Worm (Caenorhabditis elegans) whole organism, L4 larva: ENCODE results near the gene F01F1.11.

Experiments used
- F44E2.7 ChIP-seq: fragments of 200-800 bp; sonication (Bioruptor generic); IDR thresholded peaks from 2 replicates; pipeline ENCODE4 v2.1.2; 2022; ENCODE audit warnings: missing genetic modification characterization, missing compliant biosample characterization
- F49E8.2 ChIP-seq: sonication (generic microtip); optimal IDR thresholded peaks from 2 replicates; lab custom pipeline; 2016; ENCODE audit warnings: missing compliant biosample characterization, mild to moderate bottlenecking, missing genetic modification characterization, borderline replicate concordance
- Y105C5A.15 ChIP-seq: fragments of 200-800 bp; sonication (Bioruptor generic); IDR thresholded peaks from 2 replicates; pipeline ENCODE4 v1.3.6; 2022; ENCODE audit warnings: missing genetic modification characterization, missing compliant biosample characterization
- Y5F2A.4 ChIP-seq: fragments of 200-800 bp; sonication (Bioruptor generic); optimal IDR thresholded peaks from 2 replicates; lab custom pipeline; 2018; ENCODE audit warnings: mild to moderate bottlenecking, missing genetic modification characterization, missing compliant biosample characterization
- aha-1 ChIP-seq: fragments of 150-350 bp; peaks from one replicate; lab custom pipeline; 2014; ENCODE audit warnings: missing biosample characterization, missing genetic modification characterization
- aly-2 ChIP-seq: sonication (generic microtip); optimal IDR thresholded peaks from 2 replicates; lab custom pipeline; 2018; ENCODE audit warnings: missing biosample characterization, missing genetic modification characterization
- ceh-44 ChIP-seq: fragments of 200-800 bp; sonication (Bioruptor generic); IDR thresholded peaks from 2 replicates; pipeline ENCODE4 v1.3.6; 2022; ENCODE audit warnings: missing genetic modification reagents, missing genetic modification characterization, missing compliant biosample characterization
- ctbp-1 ChIP-seq: fragments of 200-800 bp; sonication (Bioruptor generic); IDR thresholded peaks from 2 replicates; pipeline ENCODE4 v1.3.6; 2022; ENCODE audit warnings: missing genetic modification reagents, missing genetic modification characterization, missing compliant biosample characterization
- dmd-8 ChIP-seq: fragments of 200-800 bp; sonication (Bioruptor generic); IDR thresholded peaks from 2 replicates; pipeline ENCODE4 v1.3.6; 2022; ENCODE audit warnings: missing genetic modification characterization, missing compliant biosample characterization
- dpl-1 ChIP-seq: fragments of 150-350 bp; optimal IDR thresholded peaks from 2 replicates; lab custom pipeline; 2014; ENCODE audit warnings: missing biosample characterization, missing genetic modification reagents, missing genetic modification characterization
- dve-1 ChIP-seq: sonication (generic microtip); optimal IDR thresholded peaks from 2 replicates; lab custom pipeline; 2017; ENCODE audit warnings: antibody characterized with exemption, mild to moderate bottlenecking, missing genetic modification characterization, missing compliant biosample characterization; ENCODE audit not compliant: insufficient read depth
- egl-27 ChIP-seq: sonication (generic microtip); optimal IDR thresholded peaks from 3 replicates; lab custom pipeline; 2017; ENCODE audit warnings: missing biosample characterization, missing genetic modification reagents, missing genetic modification characterization
- egl-43 ChIP-seq: fragments of 200-800 bp; sonication (Bioruptor generic); IDR thresholded peaks from 2 replicates; pipeline ENCODE4 v1.3.6; 2022; ENCODE audit warnings: missing genetic modification reagents, missing genetic modification characterization, missing compliant biosample characterization
- fkh-10 ChIP-seq: fragments of 150-350 bp; optimal IDR thresholded peaks from 2 replicates; lab custom pipeline; 2014; ENCODE audit warnings: missing biosample characterization, missing genetic modification reagents, missing genetic modification characterization
- fos-1 ChIP-seq: fragments of 150-350 bp; optimal IDR thresholded peaks from 2 replicates; lab custom pipeline; 2014; ENCODE audit warnings: missing biosample characterization, missing genetic modification characterization
- hlh-11 ChIP-seq: fragments of 200-800 bp; sonication (Bioruptor generic); optimal IDR thresholded peaks from 2 replicates; lab custom pipeline; 2018; ENCODE audit warnings: mild to moderate bottlenecking, missing genetic modification characterization, missing compliant biosample characterization
- hmg-1.1 ChIP-seq: fragments of 200-800 bp; sonication (Bioruptor generic); IDR thresholded peaks from 2 replicates; pipeline ENCODE4 v1.3.6; 2022; ENCODE audit warnings: missing genetic modification reagents, missing genetic modification characterization, missing compliant biosample characterization
- lim-7 ChIP-seq: fragments of 200-800 bp; sonication (Bioruptor generic); IDR thresholded peaks from 2 replicates; pipeline ENCODE4 v1.3.6; 2022; ENCODE audit warnings: missing genetic modification characterization, missing compliant biosample characterization
- lin-15B ChIP-seq: fragments of 150-350 bp; sonication (generic microtip); optimal IDR thresholded peaks from 3 replicates; lab custom pipeline; 2014; ENCODE audit warnings: missing biosample characterization, missing genetic modification characterization
- lin-38 ChIP-seq: fragments of 200-800 bp; sonication (Bioruptor generic); IDR thresholded peaks from 2 replicates; pipeline ENCODE4 v1.3.6; 2022; ENCODE audit warnings: missing genetic modification reagents, missing genetic modification characterization, missing compliant biosample characterization
- lin-39 ChIP-seq: fragments of 150-350 bp; optimal IDR thresholded peaks from 2 replicates; lab custom pipeline; 2014; ENCODE audit warnings: missing biosample characterization, missing genetic modification reagents, missing genetic modification characterization
- madf-9 ChIP-seq: fragments of 200-800 bp; sonication (Bioruptor generic); conservative IDR thresholded peaks from 2 replicates; pipeline ENCODE4 v1.3.6; 2022; ENCODE audit warnings: missing genetic modification reagents, missing genetic modification characterization, missing compliant biosample characterization
- mdl-1 ChIP-seq, 2 experiments: fragments of 150-350 bp in 1 of 2; sonication (generic microtip) in 1 of 2; optimal IDR thresholded peaks; 2 replicates each; lab custom pipeline; 2014 to 2017; ENCODE audit warnings: missing biosample characterization in 2 of 2, missing genetic modification characterization in 2 of 2
- mdt-29 ChIP-seq: fragments of 200-800 bp; sonication (Bioruptor generic); IDR thresholded peaks from 2 replicates; pipeline ENCODE4 v1.3.6; 2022; ENCODE audit warnings: missing genetic modification reagents, missing genetic modification characterization, missing compliant biosample characterization
- mep-1 ChIP-seq: fragments of 150-350 bp; sonication (generic microtip); optimal IDR thresholded peaks from 3 replicates; lab custom pipeline; 2014; ENCODE audit warnings: missing biosample characterization, missing genetic modification characterization
- mxl-3 ChIP-seq: fragments of 200-800 bp; sonication (Bioruptor generic); optimal IDR thresholded peaks from 2 replicates; lab custom pipeline; 2018; ENCODE audit warnings: mild to moderate bottlenecking, missing genetic modification characterization, missing compliant biosample characterization
- nhr-102 ChIP-seq: sonication (generic microtip); optimal IDR thresholded peaks from 2 replicates; lab custom pipeline; 2016; ENCODE audit warnings: mild to moderate bottlenecking, missing genetic modification characterization, moderate library complexity, missing compliant biosample characterization
- nhr-111 ChIP-seq: fragments of 200-800 bp; sonication (Bioruptor generic); optimal IDR thresholded peaks from 2 replicates; lab custom pipeline; 2018; ENCODE audit warnings: mild to moderate bottlenecking, missing genetic modification characterization, missing compliant biosample characterization
- nhr-237 ChIP-seq: sonication (generic microtip); optimal IDR thresholded peaks from 2 replicates; lab custom pipeline; 2017; ENCODE audit warnings: missing biosample characterization, missing genetic modification characterization
- nhr-41 ChIP-seq: fragments of 200-800 bp; sonication (Bioruptor generic); IDR thresholded peaks from 2 replicates; pipeline ENCODE4 v1.3.6; 2022; ENCODE audit warnings: missing genetic modification reagents, missing genetic modification characterization, missing compliant biosample characterization
- pha-4 ChIP-seq, 2 experiments: fragments of 150-350 bp in 1 of 2; fragments of 200-800 bp in 1 of 2; sonication (Bioruptor generic) in 1 of 2; IDR thresholded peaks in 1 of 2; optimal IDR thresholded peaks in 1 of 2; 2 replicates each; pipeline versions ENCODE4 v1.3.6 to Lab custom; 2014 to 2022; ENCODE audit warnings: missing genetic modification characterization in 2 of 2, missing genetic modification reagents in 2 of 2, missing biosample characterization in 1 of 2, missing compliant biosample characterization in 1 of 2
- php-3 ChIP-seq: fragments of 200-800 bp; sonication (Bioruptor generic); IDR thresholded peaks from 2 replicates; pipeline ENCODE4 v1.3.6; 2022; ENCODE audit warnings: missing genetic modification reagents, missing genetic modification characterization, missing compliant biosample characterization
- saeg-2 ChIP-seq: fragments of 200-800 bp; sonication (Bioruptor generic); IDR thresholded peaks from 2 replicates; pipeline ENCODE4 v1.3.6; 2022; ENCODE audit warnings: missing genetic modification reagents, missing genetic modification characterization, missing compliant biosample characterization
- set-16 ChIP-seq: fragments of 200-800 bp; sonication (Bioruptor generic); IDR thresholded peaks from 2 replicates; pipeline ENCODE4 v1.3.6; 2022; ENCODE audit warnings: missing genetic modification reagents, missing genetic modification characterization, missing compliant biosample characterization
- skn-1 ChIP-seq: fragments of 150-350 bp; optimal IDR thresholded peaks from 2 replicates; lab custom pipeline; 2014; ENCODE audit warnings: missing biosample characterization, missing genetic modification characterization
- snpc-1.2 ChIP-seq: fragments of 200-800 bp; sonication (Bioruptor generic); IDR thresholded peaks from 2 replicates; pipeline ENCODE4 v1.3.6; 2022; ENCODE audit warnings: missing genetic modification reagents, missing genetic modification characterization, missing compliant biosample characterization
- tag-97 ChIP-seq: fragments of 200-800 bp; sonication (Bioruptor generic); IDR thresholded peaks from 2 replicates; pipeline ENCODE4 v1.3.6; 2022; ENCODE audit warnings: missing genetic modification characterization, missing compliant biosample characterization
- unc-62 ChIP-seq, 3 experiments: fragments of 150-350 bp in 1 of 3; sonication (generic microtip); optimal IDR thresholded peaks in 2 of 3; peaks in 1 of 3; 1 replicate in 1 of 3; 2 replicates in 2 of 3; lab custom pipeline; 2014 to 2017; ENCODE audit warnings: missing biosample characterization in 3 of 3, missing genetic modification characterization in 3 of 3, missing genetic modification reagents in 3 of 3, missing genotype in 1 of 3
- vab-7 ChIP-seq: fragments of 200-800 bp; sonication (Bioruptor generic); IDR thresholded peaks from 2 replicates; pipeline ENCODE4 v1.3.6; 2022; ENCODE audit warnings: missing genetic modification reagents, missing genetic modification characterization, missing compliant biosample characterization
- zag-1 ChIP-seq: fragments of 150-350 bp; optimal IDR thresholded peaks from 2 replicates; lab custom pipeline; 2014; ENCODE audit warnings: missing biosample characterization, missing genetic modification characterization
- zip-11 ChIP-seq: fragments of 200-800 bp; sonication (Bioruptor generic); IDR thresholded peaks from 2 replicates; pipeline ENCODE4 v1.3.6; 2022; ENCODE audit warnings: missing genetic modification characterization, missing compliant biosample characterization
- ztf-7 ChIP-seq: fragments of 150-350 bp; optimal IDR thresholded peaks from 2 replicates; lab custom pipeline; 2014; ENCODE audit warnings: missing biosample characterization, missing genetic modification characterization

The F01F1.11 gene

DNA sequence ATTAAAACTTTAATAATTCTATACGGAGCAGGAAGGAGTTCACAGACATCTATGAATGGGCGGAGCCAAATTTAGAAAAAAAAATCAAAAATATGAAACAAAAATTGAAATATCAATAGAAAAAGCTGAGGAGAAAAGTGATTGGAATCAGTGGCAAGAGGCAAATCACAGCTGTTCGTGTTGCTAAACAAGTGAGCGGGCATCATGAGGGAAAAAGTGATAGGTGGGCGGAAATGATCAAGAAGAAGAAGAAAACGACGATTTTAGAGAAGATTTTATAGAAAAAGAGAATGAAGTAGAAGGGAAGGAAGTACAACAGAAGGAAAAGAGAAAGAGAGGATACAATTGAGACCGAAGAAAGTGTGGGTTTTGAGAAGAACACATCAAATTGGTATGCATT, 27.0 kb upstream of the F01F1.11 start:
- TF ChIP-seq mdl-1 (tag; optimal IDR thresholded peaks at IDR 0.05; lab: Kevin White, UChicago) (no peak), hlh-11 (tag; lab: Kevin White, UChicago) (peak; percentile 24)

DNA sequence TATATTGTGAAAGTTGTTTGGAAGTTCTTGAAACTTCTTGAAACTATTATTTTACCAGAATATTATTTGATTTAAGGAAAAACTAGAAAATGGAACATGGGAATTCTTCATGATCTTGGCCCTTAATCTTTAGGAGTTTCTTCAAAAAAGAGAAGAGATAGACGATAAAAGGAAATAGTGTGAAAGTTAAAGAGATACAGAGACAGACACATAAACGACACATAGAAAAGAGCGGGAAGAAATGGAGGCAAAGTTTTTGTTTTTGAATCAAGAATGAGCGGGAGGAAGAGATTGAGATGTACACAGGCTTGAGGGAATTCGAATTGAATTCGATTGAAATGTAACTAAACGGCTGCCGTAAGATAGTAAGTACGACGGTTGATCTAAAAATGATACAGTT, 25.8 kb upstream of the F01F1.11 start:
- TF ChIP-seq ceh-44 (GFP tag; lab: Robert Waterston, UW) (no peak), aha-1 (tag; lab: Kevin White, UChicago) (peak; percentile 4), mep-1 (tag; lab: Kevin White, UChicago) (peak; percentile 15)
- TF ChIP-seq, all 104 proteins: peak for 2

DNA sequence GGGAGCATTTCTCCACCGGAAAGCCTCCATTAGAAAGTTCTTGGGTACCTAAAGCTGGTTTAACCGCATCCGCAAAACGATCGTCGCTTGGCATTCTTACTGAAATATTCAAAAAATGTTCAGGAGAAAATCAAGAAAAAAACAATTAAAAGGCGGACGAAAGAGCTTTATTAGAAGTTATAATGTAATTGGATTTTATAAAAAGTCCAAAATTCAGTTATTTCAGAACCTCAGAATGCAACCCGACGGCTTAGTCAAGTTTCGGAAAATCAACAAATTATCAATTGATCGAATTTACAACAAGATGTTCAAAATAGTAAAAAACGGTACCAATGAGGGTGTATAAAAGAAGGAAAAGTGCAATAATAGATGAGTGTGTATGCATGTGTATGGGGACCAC, 24.2 kb upstream of the F01F1.11 start, which contains the start of gene pxl-1:
TSS of gene pxl-1 (minus strand) at position 101 of the 400 bp plus-strand sequence.
- TF ChIP-seq lin-39 (tag; lab: Kevin White, UChicago) (no peak), php-3 (GFP tag; lab: Robert Waterston, UW) (no peak), tag-97 (GFP tag; lab: Robert Waterston, UW) (no peak), hmg-1.1 (no peak), F49E8.2 (tag; lab: Kevin White, UChicago) (no peak), egl-27 (no peak), set-16 (no peak), F44E2.7 (GFP tag; lab: Robert Waterston, UW) (no peak), egl-43 (no peak), mdl-1 (tag; optimal IDR thresholded peaks at IDR 0.05; lab: Kevin White, UChicago) (no peak), zip-11 (GFP tag; lab: Robert Waterston, UW) (no peak), lim-7 (GFP tag; lab: Robert Waterston, UW) (no peak), Y5F2A.4 (GFP tag; lab: Kevin White, UChicago) (no peak), snpc-1.2 (no peak), unc-62 (GFP tag; optimal IDR thresholded peaks at IDR 0.05 in 1 of 2; lab: Kevin White, UChicago) (no peak), unc-62 (tag; optimal IDR thresholded peaks at IDR 0.05; lab: Kevin White, UChicago) (no peak), dve-1 (tag; lab: Kevin White, UChicago) (no peak)

ce11 chrIII:5892909-5893308, 21.2 kb upstream of the F01F1.11 start:
- TF ChIP-seq mdl-1 (tag; optimal IDR thresholded peaks at IDR 0.05; lab: Kevin White, UChicago) (no peak), Y5F2A.4 (GFP tag; lab: Kevin White, UChicago) (no peak), skn-1 (tag; lab: Kevin White, UChicago) (no peak), saeg-2 (GFP tag; lab: Robert Waterston, UW) (no peak), php-3 (GFP tag; lab: Robert Waterston, UW) (no peak), Y105C5A.15 (GFP tag; lab: Robert Waterston, UW) (no peak), ctbp-1 (GFP tag; lab: Robert Waterston, UW) (no peak), pha-4 (GFP tag; IDR thresholded peaks at IDR 0.05; lab: Robert Waterston, UW) (no peak), pha-4 (tag; optimal IDR thresholded peaks at IDR 0.05; lab: Kevin White, UChicago) (no peak), fos-1 (no peak), aly-2 (tag; lab: Kevin White, UChicago) (no peak), ztf-7 (no peak)
- TF ChIP-seq, all 104 proteins: peak for 0

- no peak for TF ChIP-seq zag-1 (tag; lab: Kevin White, UChicago)
- TF ChIP-seq lin-15B, result no peak
- TF ChIP-seq fkh-10 (GFP tag; lab: Kevin White, UChicago), result no peak
- TF ChIP-seq lin-38 (GFP tag; lab: Robert Waterston, UW), result no peak
- TF ChIP-seq nhr-102 (tag; lab: Kevin White, UChicago), result no peak
- TF ChIP-seq dpl-1 (GFP tag; lab: Kevin White, UChicago), result no peak
- TF ChIP-seq aha-1 (tag; lab: Kevin White, UChicago), result no peak
- no peak for TF ChIP-seq nhr-237 (tag; lab: Kevin White, UChicago)
- no peak for TF ChIP-seq madf-9 (GFP tag; lab: Robert Waterston, UW)
- no peak for TF ChIP-seq mxl-3 (GFP tag; lab: Kevin White, UChicago)
- no peak for TF ChIP-seq mep-1 (tag; lab: Kevin White, UChicago)
- TF ChIP-seq dmd-8 (GFP tag; lab: Robert Waterston, UW), result no peak
- no peak for TF ChIP-seq vab-7
- TF ChIP-seq nhr-41 (GFP tag; lab: Robert Waterston, UW), result no peak
- TF ChIP-seq mdt-29 (GFP tag; lab: Robert Waterston, UW), result no peak
- no peak for TF ChIP-seq nhr-111
Observed at ce11 chrIII:5888675-5889074, 17.0 kb upstream of the F01F1.11 start, which contains the start of gene C28H8.8. C28H8.8 (minus strand) TSS chrIII:5888775.
